Worm (Caenorhabditis elegans) whole organism, L2 larva: Measurements from ENCODE around the gene C28D4.7.
A peak's percentile ranks its signal among the peaks of the same experiment; 100 is the strongest.

Experiments used
- C34F6.9 ChIP-seq: fragments of 150-350 bp; optimal IDR thresholded peaks from 2 replicates; lab custom pipeline; 2014; ENCODE audit warnings: missing biosample characterization, missing genetic modification characterization
- F13H6.1 ChIP-seq: sonication (generic microtip); optimal IDR thresholded peaks from 2 replicates; lab custom pipeline; 2016; ENCODE audit warnings: missing genetic modification characterization, missing compliant biosample characterization
- R02D3.7 ChIP-seq: fragments of 150-350 bp; optimal IDR thresholded peaks from 2 replicates; lab custom pipeline; 2014; ENCODE audit warnings: missing biosample characterization, missing genetic modification characterization
- ZK546.5 ChIP-seq: sonication (generic microtip); optimal IDR thresholded peaks from 2 replicates; lab custom pipeline; 2017; ENCODE audit warnings: missing biosample characterization, missing genetic modification characterization
- alr-1 ChIP-seq: fragments of 150-350 bp; optimal IDR thresholded peaks from 2 replicates; lab custom pipeline; 2014; ENCODE audit warnings: missing biosample characterization, missing genetic modification characterization
- aly-2 ChIP-seq: fragments of 150-350 bp; optimal IDR thresholded peaks from 2 replicates; lab custom pipeline; 2014; ENCODE audit warnings: missing biosample characterization, missing genetic modification characterization
- blmp-1 ChIP-seq: sonication (generic microtip); optimal IDR thresholded peaks from 2 replicates; lab custom pipeline; 2017; ENCODE audit warnings: missing genetic modification characterization, mild to moderate bottlenecking, missing compliant biosample characterization, antibody characterized with exemption, moderate library complexity; ENCODE audit not compliant: insufficient read depth
- ceh-16 ChIP-seq: fragments of 150-350 bp; optimal IDR thresholded peaks from 2 replicates; lab custom pipeline; 2014; ENCODE audit warnings: missing biosample characterization, missing genetic modification characterization
- crh-2 ChIP-seq: sonication (generic microtip); optimal IDR thresholded peaks from 2 replicates; lab custom pipeline; 2017; ENCODE audit warnings: missing biosample characterization, missing genetic modification characterization
- dmd-4 ChIP-seq: sonication (generic microtip); optimal IDR thresholded peaks from 2 replicates; lab custom pipeline; 2017; ENCODE audit warnings: missing biosample characterization, missing genetic modification characterization
- egl-27 ChIP-seq: sonication (generic microtip); optimal IDR thresholded peaks from 3 replicates; lab custom pipeline; 2017; ENCODE audit warnings: missing biosample characterization, missing genetic modification reagents, missing genetic modification characterization
- elt-1 ChIP-seq: fragments of 150-350 bp; optimal IDR thresholded peaks from 2 replicates; lab custom pipeline; 2014; ENCODE audit warnings: missing biosample characterization, missing genetic modification characterization
- elt-3 ChIP-seq: sonication (generic microtip); optimal IDR thresholded peaks from 2 replicates; lab custom pipeline; 2017; ENCODE audit warnings: missing biosample characterization, missing genetic modification characterization
- gmeb-1 ChIP-seq: fragments of 150-350 bp; optimal IDR thresholded peaks from 2 replicates; lab custom pipeline; 2014; ENCODE audit warnings: missing biosample characterization, missing genetic modification characterization
- lin-11 ChIP-seq: fragments of 150-350 bp; sonication (generic microtip); optimal IDR thresholded peaks from 2 replicates; lab custom pipeline; 2014; ENCODE audit warnings: missing biosample characterization, missing genetic modification characterization, inconsistent platforms, mixed read lengths
- lin-13 ChIP-seq: fragments of 150-350 bp; optimal IDR thresholded peaks from 2 replicates; lab custom pipeline; 2014; ENCODE audit warnings: missing biosample characterization, missing genetic modification reagents, missing genetic modification characterization
- lin-39 ChIP-seq: fragments of 150-350 bp; optimal IDR thresholded peaks from 2 replicates; lab custom pipeline; 2014; ENCODE audit warnings: missing biosample characterization, missing genetic modification reagents, missing genetic modification characterization
- lsy-2 ChIP-seq, 2 experiments: fragments of 150-350 bp in 1 of 2; sonication (generic microtip) in 1 of 2; optimal IDR thresholded peaks; 2 replicates each; lab custom pipeline; 2014 to 2017; ENCODE audit warnings: missing biosample characterization in 2 of 2, missing genetic modification characterization in 2 of 2
- mab-5 ChIP-seq: fragments of 150-350 bp; optimal IDR thresholded peaks from 2 replicates; lab custom pipeline; 2014; ENCODE audit warnings: missing biosample characterization, missing genetic modification characterization
- mbf-1 ChIP-seq: sonication (generic microtip); optimal IDR thresholded peaks from 2 replicates; lab custom pipeline; 2017; ENCODE audit warnings: missing biosample characterization, missing genetic modification characterization
- mdl-1 ChIP-seq, 2 experiments: fragments of 150-350 bp in 1 of 2; sonication (generic microtip) in 1 of 2; optimal IDR thresholded peaks; 2 replicates each; lab custom pipeline; 2017; ENCODE audit warnings: missing biosample characterization in 2 of 2, missing genetic modification characterization in 2 of 2
- nhr-10 ChIP-seq: sonication (generic microtip); optimal IDR thresholded peaks from 2 replicates; lab custom pipeline; 2017; ENCODE audit warnings: missing biosample characterization, missing genetic modification characterization
- nhr-11 ChIP-seq: fragments of 150-350 bp; optimal IDR thresholded peaks from 2 replicates; lab custom pipeline; 2014; ENCODE audit warnings: missing biosample characterization, missing genetic modification characterization
- nhr-12 ChIP-seq: fragments of 150-350 bp; optimal IDR thresholded peaks from 2 replicates; lab custom pipeline; 2014; ENCODE audit warnings: missing biosample characterization, missing genetic modification characterization
- nhr-129 ChIP-seq: fragments of 150-350 bp; optimal IDR thresholded peaks from 2 replicates; lab custom pipeline; 2014; ENCODE audit warnings: missing biosample characterization, missing genetic modification characterization
- nhr-237 ChIP-seq: fragments of 150-350 bp; optimal IDR thresholded peaks from 2 replicates; lab custom pipeline; 2014; ENCODE audit warnings: missing biosample characterization, missing genetic modification characterization
- nhr-6 ChIP-seq: fragments of 150-350 bp; optimal IDR thresholded peaks from 2 replicates; lab custom pipeline; 2014; ENCODE audit warnings: missing biosample characterization, missing genetic modification characterization
- sem-4 ChIP-seq: fragments of 150-350 bp; optimal IDR thresholded peaks from 2 replicates; lab custom pipeline; 2014; ENCODE audit warnings: missing biosample characterization, missing genetic modification reagents, missing genetic modification characterization
- skn-1 ChIP-seq: sonication (generic microtip); optimal IDR thresholded peaks from 2 replicates; lab custom pipeline; 2017; ENCODE audit warnings: missing biosample characterization, missing genetic modification characterization
- sma-3 ChIP-seq: sonication (generic microtip); optimal IDR thresholded peaks from 2 replicates; lab custom pipeline; 2016; ENCODE audit warnings: missing genetic modification reagents, missing genetic modification characterization, missing compliant biosample characterization
- sma-9 ChIP-seq, 2 experiments: fragments of 150-350 bp in 1 of 2; sonication (generic microtip) in 1 of 2; optimal IDR thresholded peaks; 2 replicates each; lab custom pipeline; 2014 to 2016; ENCODE audit warnings: missing genetic modification characterization in 2 of 2, mild to moderate bottlenecking in 1 of 2, missing biosample characterization in 1 of 2, missing compliant biosample characterization in 1 of 2, missing genetic modification reagents in 1 of 2, moderate library complexity in 1 of 2
- snpc-4 ChIP-seq: fragments of 150-350 bp; optimal IDR thresholded peaks from 2 replicates; lab custom pipeline; 2014; ENCODE audit warnings: missing biosample characterization, missing genetic modification characterization
- unc-55 ChIP-seq: fragments of 150-350 bp; sonication (generic microtip); optimal IDR thresholded peaks from 3 replicates; lab custom pipeline; 2014; ENCODE audit warnings: missing biosample characterization, missing genetic modification reagents, missing genetic modification characterization
- unc-62 ChIP-seq: fragments of 150-350 bp; optimal IDR thresholded peaks from 2 replicates; lab custom pipeline; 2014; ENCODE audit warnings: missing biosample characterization, missing genetic modification reagents, missing genetic modification characterization
- ztf-1 ChIP-seq: fragments of 200-800 bp; sonication (Bioruptor generic); conservative IDR thresholded peaks from 2 replicates; pipeline ENCODE4 v1.3.6; 2022; ENCODE audit warnings: missing genetic modification characterization, missing compliant biosample characterization
- ztf-11 ChIP-seq: sonication (generic microtip); optimal IDR thresholded peaks from 2 replicates; lab custom pipeline; 2017; ENCODE audit warnings: missing biosample characterization, missing genetic modification characterization
- ztf-4 ChIP-seq: fragments of 150-350 bp; optimal IDR thresholded peaks from 2 replicates; lab custom pipeline; 2014; ENCODE audit warnings: missing biosample characterization, missing genetic modification characterization

C28D4.7 gene

ce11 chrIV:9709205-9709604 is 33.7 kb downstream of the C28D4.7 start, which contains the start of gene ant-1.3:
Gene ant-1.3 (minus strand): TSS chrIV:9709305.
- no peak for TF ChIP-seq unc-55 (GFP tag; lab: Kevin White, UChicago)
- TF ChIP-seq nhr-11 (tag; lab: Kevin White, UChicago): no peak
- no peak for TF ChIP-seq nhr-237 (tag; lab: Kevin White, UChicago)
- no peak for TF ChIP-seq snpc-4 (tag; lab: Kevin White, UChicago)
- TF ChIP-seq R02D3.7 (tag; lab: Kevin White, UChicago): no peak
- TF ChIP-seq lsy-2 (tag; optimal IDR thresholded peaks at IDR 0.05; lab: Kevin White, UChicago): no peak
- no peak for TF ChIP-seq mbf-1
- TF ChIP-seq alr-1: no peak
- TF ChIP-seq ztf-11 (tag; lab: Kevin White, UChicago): no peak

- TF ChIP-seq nhr-11 (tag; lab: Kevin White, UChicago) (no peak), mdl-1 (tag; optimal IDR thresholded peaks at IDR 0.05; lab: Kevin White, UChicago) (no peak), sma-3 (GFP tag; lab: Kevin White, UChicago) (no peak), unc-62 (GFP tag; lab: Kevin White, UChicago) (no peak), skn-1 (tag; lab: Kevin White, UChicago) (no peak), snpc-4 (tag; lab: Kevin White, UChicago) (no peak), lin-13 (peak; percentile 62), nhr-12 (tag; lab: Kevin White, UChicago) (no peak), ztf-1 (GFP tag; lab: Robert Waterston, UW) (no peak), mab-5 (tag; lab: Kevin White, UChicago) (peak; percentile 20), lsy-2 (tag; optimal IDR thresholded peaks at IDR 0.05; lab: Kevin White, UChicago) (peak; percentile 90 to 98), C34F6.9 (tag; lab: Kevin White, UChicago) (peak; percentile 73), nhr-129 (peak; percentile 40), gmeb-1 (tag; lab: Kevin White, UChicago) (peak; percentile 21), elt-1 (tag; lab: Kevin White, UChicago) (no peak), aly-2 (no peak), dmd-4 (tag; lab: Kevin White, UChicago) (no peak), lin-39 (tag; lab: Kevin White, UChicago) (no peak), ZK546.5 (no peak), sma-9 (GFP tag; optimal IDR thresholded peaks at IDR 0.05; lab: Kevin White, UChicago) (peak; percentile 11), sma-9 (tag; optimal IDR thresholded peaks at IDR 0.05; lab: Kevin White, UChicago) (no peak), unc-55 (GFP tag; lab: Kevin White, UChicago) (no peak), ztf-11 (tag; lab: Kevin White, UChicago) (no peak), F13H6.1 (no peak), blmp-1 (no peak), lin-11 (tag; lab: Kevin White, UChicago) (no peak), crh-2 (tag; lab: Kevin White, UChicago) (no peak), alr-1 (no peak)
- TF ChIP-seq, all 48 proteins: peak for 7
Observed at ce11 chrIV:9706704-9707197, 36.2 kb downstream of the C28D4.7 start, which contains the start of the genes dcaf-1 and dph-3. Gene dcaf-1 (minus strand): TSS chrIV:9706723. Gene dph-3 (plus strand): TSS chrIV:9707147.

- TF ChIP-seq nhr-10 (no peak), elt-1 (tag; lab: Kevin White, UChicago) (no peak), nhr-6 (tag; lab: Kevin White, UChicago) (no peak), aly-2 (no peak), nhr-237 (tag; lab: Kevin White, UChicago) (no peak), egl-27 (no peak), ztf-4 (no peak), elt-3 (tag; lab: Kevin White, UChicago) (no peak), nhr-11 (tag; lab: Kevin White, UChicago) (no peak), sem-4 (no peak), nhr-129 (no peak)
Observed at ce11 chrIV:9699062-9699461, 43.9 kb downstream of the C28D4.7 start.

ce11 chrIV:9697869-9698268 is 45.1 kb downstream of the C28D4.7 start:
- TF ChIP-seq blmp-1 (no peak), snpc-4 (tag; lab: Kevin White, UChicago) (no peak), ceh-16 (tag; lab: Kevin White, UChicago) (no peak), unc-62 (GFP tag; lab: Kevin White, UChicago) (no peak)
